Fruit fly (Drosophila melanogaster): ENCODE measurements around the gene CG9166.
A peak's percentile ranks its signal among the peaks of the same experiment; 100 is the strongest.

The CG9166 gene

dm6 chr3L:1324818-1325625 lies 25.9 kb upstream of the CG9166 start:
- TF ChIP-seq rgr (GFP tag; optimal IDR thresholded peaks at IDR 0.05) (no peak), sage (GFP tag; optimal IDR thresholded peaks at IDR 0.05) (no peak), dl (GFP tag; optimal IDR thresholded peaks at IDR 0.05; ENCODE audit: insufficient read depth in 1 of 2, partially characterized antibody in 2 of 2) (peak; percentile 18 to 52), lola (GFP tag; optimal IDR thresholded peaks at IDR 0.05) (no peak), br (GFP tag; optimal IDR thresholded peaks at IDR 0.05) (peak; percentile 26), Hr83 (GFP tag; optimal IDR thresholded peaks at IDR 0.05; ENCODE audit: poor library complexity, severe bottlenecking) (no peak), Sp1 (GFP tag; optimal IDR thresholded peaks at IDR 0.05) (peak; percentile 29), Rel (GFP tag; optimal IDR thresholded peaks at IDR 0.05) (peak; percentile 17), Rel (tag; optimal IDR thresholded peaks at IDR 0.05) (no peak)

dm6 chr3L:1325626-1325937 lies 25.3 kb upstream of the CG9166 start:
- TF ChIP-seq Rel (GFP tag; optimal IDR thresholded peaks at IDR 0.05) (no peak), Rel (tag; optimal IDR thresholded peaks at IDR 0.05) (peak; percentile 73), Myc (optimal IDR thresholded peaks at IDR 0.05) (no peak)

- TF ChIP-seq foxo (GFP tag; optimal IDR thresholded peaks at IDR 0.05): no peak
- TF ChIP-seq ey (GFP tag; optimal IDR thresholded peaks at IDR 0.05): no peak
- TF ChIP-seq GATAd (GFP tag; optimal IDR thresholded peaks at IDR 0.05): no peak
- TF ChIP-seq tai (GFP tag; optimal IDR thresholded peaks at IDR 0.05): no peak
- no peak for TF ChIP-seq sage (GFP tag; optimal IDR thresholded peaks at IDR 0.05)
- TF ChIP-seq lola (GFP tag; optimal IDR thresholded peaks at IDR 0.05): no peak
- TF ChIP-seq dmrt93B (GFP tag; optimal IDR thresholded peaks at IDR 0.05): no peak
- TF ChIP-seq CG9705 (GFP tag; optimal IDR thresholded peaks at IDR 0.05): no peak
- no peak for TF ChIP-seq CrebA (GFP tag; optimal IDR thresholded peaks at IDR 0.05; ENCODE audit: borderline replicate concordance)
- TF ChIP-seq Dif (GFP tag; optimal IDR thresholded peaks at IDR 0.05; ENCODE audit: partially characterized antibody): no peak
- no peak for TF ChIP-seq woc (GFP tag; optimal IDR thresholded peaks at IDR 0.05)
- no peak for TF ChIP-seq psq (GFP tag; optimal IDR thresholded peaks at IDR 0.05)
- TF ChIP-seq Myc (optimal IDR thresholded peaks at IDR 0.05): no peak
- TF ChIP-seq HLH106 (tag; optimal IDR thresholded peaks at IDR 0.05): no peak
- no peak for TF ChIP-seq Rel (GFP tag; optimal IDR thresholded peaks at IDR 0.05)
- no peak for TF ChIP-seq Rel (tag; optimal IDR thresholded peaks at IDR 0.05)
- no peak for TF ChIP-seq usp (GFP tag; optimal IDR thresholded peaks at IDR 0.05)
- no peak for TF ChIP-seq dl (GFP tag; optimal IDR thresholded peaks at IDR 0.05; ENCODE audit: insufficient read depth in 1 of 2, partially characterized antibody in 2 of 2)
- TF ChIP-seq fru (GFP tag; optimal IDR thresholded peaks at IDR 0.05): no peak
- no peak for TF ChIP-seq Hr78 (GFP tag; optimal IDR thresholded peaks at IDR 0.05)
Observed at dm6 chr3L:1329724-1330123, 21.2 kb upstream of the CG9166 start, which contains the start of gene ND-ACP. Gene ND-ACP, plus strand, starts transcription at chr3L:1329949.

dm6 chr3L:1330420-1330819 lies 20.5 kb upstream of the CG9166 start:
- TF ChIP-seq Hr83 (GFP tag; optimal IDR thresholded peaks at IDR 0.05; ENCODE audit: poor library complexity, severe bottlenecking): no peak
- TF ChIP-seq ey (GFP tag; optimal IDR thresholded peaks at IDR 0.05): peak; percentile 23
- peak in 1 of 2 experiments; percentile 31 for TF ChIP-seq foxo (GFP tag; optimal IDR thresholded peaks at IDR 0.05)
- no peak for TF ChIP-seq Abd-B (GFP tag; optimal IDR thresholded peaks at IDR 0.05)

DNA sequence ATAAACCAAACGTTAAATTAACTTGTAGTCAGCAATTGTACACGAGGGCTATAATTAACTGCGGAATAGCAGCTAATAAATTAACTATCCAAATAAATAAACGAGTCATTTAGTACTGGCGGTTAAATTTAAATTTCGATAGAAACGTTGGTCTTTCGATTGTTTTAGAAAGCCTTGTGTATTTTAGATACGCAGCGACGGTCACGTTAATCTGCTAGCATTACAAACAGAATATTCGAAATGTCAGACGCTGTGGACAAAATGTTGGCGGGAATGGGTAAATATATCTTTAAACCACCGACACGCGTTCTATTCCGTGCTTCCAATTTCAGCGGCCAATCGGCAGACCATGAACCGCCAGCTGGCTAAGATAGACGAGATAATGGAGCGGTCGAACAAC lies 19.4 kb upstream of the CG9166 start, which contains the start of gene msd1:
Gene msd1 (plus strand): TSS at position 203 of the 400 bp plus-strand sequence.
- TF ChIP-seq psq (GFP tag; optimal IDR thresholded peaks at IDR 0.05) (no peak), CrebA (GFP tag; optimal IDR thresholded peaks at IDR 0.05; ENCODE audit: borderline replicate concordance) (no peak), GATAd (GFP tag; optimal IDR thresholded peaks at IDR 0.05) (no peak), OdsH (GFP tag; optimal IDR thresholded peaks at IDR 0.05) (no peak), sage (GFP tag; optimal IDR thresholded peaks at IDR 0.05) (no peak), usp (GFP tag; optimal IDR thresholded peaks at IDR 0.05) (no peak), Vsx2 (GFP tag; optimal IDR thresholded peaks at IDR 0.05; ENCODE audit: partially characterized antibody) (no peak), rgr (GFP tag; optimal IDR thresholded peaks at IDR 0.05) (no peak), dl (GFP tag; optimal IDR thresholded peaks at IDR 0.05; ENCODE audit: insufficient read depth in 1 of 2, partially characterized antibody in 2 of 2) (no peak), Abd-B (GFP tag; optimal IDR thresholded peaks at IDR 0.05) (no peak), lola (GFP tag; optimal IDR thresholded peaks at IDR 0.05) (no peak), pan (optimal IDR thresholded peaks at IDR 0.05) (no peak), N (GFP tag; optimal IDR thresholded peaks at IDR 0.05) (no peak), Rel (GFP tag; optimal IDR thresholded peaks at IDR 0.05) (no peak), Rel (tag; optimal IDR thresholded peaks at IDR 0.05) (no peak), dmrt93B (GFP tag; optimal IDR thresholded peaks at IDR 0.05) (no peak), HLH106 (tag; optimal IDR thresholded peaks at IDR 0.05) (no peak), h (GFP tag; optimal IDR thresholded peaks at IDR 0.05) (no peak)
